Comparison of ENCODE assay signal across 2 worm cellular contexts in genomic region chrII:11980110-11980509, ce11.
TF ChIP-seq lines count a peak whose summit lies in the region.

No protein-coding gene starts in this region.

TF ChIP-seq in whole organism, L4 larva, 104 proteins besides CTCF, POLR2A, EP300 and RAD21 (continued from another document):
- TF ChIP-seq mes-2 (tag; optimal IDR thresholded peaks at IDR 0.05; lab: Kevin White, UChicago; ENCODE audit: poor library complexity, severe bottlenecking): peak; percentile 98
- peak; percentile 88 for TF ChIP-seq Y48G9A.11 (GFP tag; IDR thresholded peaks at IDR 0.05; lab: Robert Waterston, UW)
- peak; percentile 33 for TF ChIP-seq nhr-6 (tag; optimal IDR thresholded peaks at IDR 0.05; lab: Kevin White, UChicago)
- TF ChIP-seq zfp-2 (tag; optimal IDR thresholded peaks at IDR 0.05; lab: Kevin White, UChicago): peak; percentile 95
- TF ChIP-seq nhr-25 (tag; optimal IDR thresholded peaks at IDR 0.05; lab: Kevin White, UChicago; ENCODE audit: borderline replicate concordance, insufficient read depth): peak; percentile 30
- TF ChIP-seq ceh-62 (tag; optimal IDR thresholded peaks at IDR 0.05; lab: Kevin White, UChicago): no peak
- TF ChIP-seq hlh-11 (tag; optimal IDR thresholded peaks at IDR 0.05; lab: Kevin White, UChicago): peak; percentile 91
- TF ChIP-seq snpc-1.2 (GFP tag; IDR thresholded peaks at IDR 0.05; lab: Robert Waterston, UW): peak; percentile 59; the same call in 1 of the 2 replicates
- peak; percentile 77 for TF ChIP-seq spr-1 (tag; optimal IDR thresholded peaks at IDR 0.05; lab: Kevin White, UChicago)
- no peak for TF ChIP-seq dmd-8 (GFP tag; IDR thresholded peaks at IDR 0.05; lab: Robert Waterston, UW)
- TF ChIP-seq nhr-11 (tag; optimal IDR thresholded peaks at IDR 0.05; lab: Kevin White, UChicago): peak; percentile 79
- TF ChIP-seq set-16 (GFP tag; IDR thresholded peaks at IDR 0.05; lab: Robert Waterston, UW): no peak
- peak; percentile 72 for TF ChIP-seq ceh-44 (GFP tag; IDR thresholded peaks at IDR 0.05; lab: Robert Waterston, UW)
- 0 out of 2 replicates have a peak, but pooled peaks have one; percentile 43 for TF ChIP-seq ceh-20 (GFP tag; IDR thresholded peaks at IDR 0.05; lab: Robert Waterston, UW)
- TF ChIP-seq F37D6.2 (tag; optimal IDR thresholded peaks at IDR 0.05; lab: Kevin White, UChicago): peak; percentile 82
- TF ChIP-seq lin-29 (GFP tag; IDR thresholded peaks at IDR 0.05; lab: Robert Waterston, UW): peak; percentile 27; the same call in 1 of the 2 replicates
- TF ChIP-seq madf-9 (GFP tag; conservative IDR thresholded peaks at IDR 0.05; lab: Robert Waterston, UW): peak; percentile 75; the same call in 1 of the 2 replicates
- peak; percentile 27 for TF ChIP-seq snpc-4 (tag; optimal IDR thresholded peaks at IDR 0.05; lab: Kevin White, UChicago)
- peak in 1 of 2 experiments; percentile 64; a peak in 1 of 4 replicates for TF ChIP-seq madf-5 (GFP tag; IDR thresholded peaks at IDR 0.05; lab: Robert Waterston, UW)
- TF ChIP-seq zfp-3 (GFP tag; conservative IDR thresholded peaks at IDR 0.05; lab: Robert Waterston, UW): peak; percentile 89
- TF ChIP-seq ZK337.2 (GFP tag; IDR thresholded peaks at IDR 0.05; lab: Robert Waterston, UW): peak; percentile 83; the same call in 1 of the 2 replicates
- TF ChIP-seq Y5F2A.4 (GFP tag; optimal IDR thresholded peaks at IDR 0.05; lab: Kevin White, UChicago): no peak
- peak; percentile 73 for TF ChIP-seq lin-13 (GFP tag; optimal IDR thresholded peaks at IDR 0.05; lab: Kevin White, UChicago)
TF ChIP-seq in whole organism, L4 larva: peak in this region for 60.

TF ChIP-seq in whole organism, late embryonic, 69 proteins besides CTCF, POLR2A, EP300 and RAD21 (continued from another document):
- TF ChIP-seq pros-1 (tag; optimal IDR thresholded peaks at IDR 0.05; lab: Kevin White, UChicago) (no peak), unc-3 (GFP tag; conservative IDR thresholded peaks at IDR 0.05; lab: Robert Waterston, UW) (0 out of 2 replicates have a peak, but pooled peaks have one; percentile 13), unc-3 (tag; optimal IDR thresholded peaks at IDR 0.05; lab: Kevin White, UChicago) (peak; percentile 35)
TF ChIP-seq in whole organism, late embryonic: peak in this region for 28.
